Worm (Caenorhabditis elegans) whole organism, mixed stage, embryonic: Measurements from ENCODE around the gene fbxb-106.
A peak's percentile ranks its signal among the peaks of the same experiment; 100 is the strongest.

ENCODE experiments used
- M03D4.4 ChIP-seq: sonication (generic microtip); optimal IDR thresholded peaks from 2 replicates; lab custom pipeline; 2017; ENCODE audit warnings: mild to moderate bottlenecking, missing genetic modification characterization, missing compliant biosample characterization
- bed-3 ChIP-seq: fragments of 200-800 bp; sonication (Bioruptor generic); optimal IDR thresholded peaks from 3 replicates; lab custom pipeline; 2018; ENCODE audit warnings: mild to moderate bottlenecking, missing genetic modification characterization, moderate library complexity, missing compliant biosample characterization
- blmp-1 ChIP-seq: fragments of 150-350 bp; optimal IDR thresholded peaks from 2 replicates; lab custom pipeline; 2014; ENCODE audit warnings: missing biosample characterization, missing genetic modification characterization
- ceh-39 ChIP-seq: fragments of 150-350 bp; optimal IDR thresholded peaks from 2 replicates; lab custom pipeline; 2014; ENCODE audit warnings: missing biosample characterization, missing genetic modification characterization
- ceh-43 ChIP-seq: fragments of 200-800 bp; sonication (Bioruptor generic); optimal IDR thresholded peaks from 2 replicates; lab custom pipeline; 2018; ENCODE audit warnings: mild to moderate bottlenecking, missing genetic modification characterization, moderate library complexity, missing compliant biosample characterization
- ceh-83 ChIP-seq: fragments of 200-800 bp; sonication (Bioruptor generic); optimal IDR thresholded peaks from 2 replicates; lab custom pipeline; 2018; ENCODE audit warnings: mild to moderate bottlenecking, missing genetic modification characterization, missing compliant biosample characterization
- ces-1 ChIP-seq: fragments of 150-350 bp; optimal IDR thresholded peaks from 2 replicates; lab custom pipeline; 2014; ENCODE audit warnings: missing biosample characterization, missing genetic modification reagents, missing genetic modification characterization
- elt-1 ChIP-seq: sonication (generic microtip); optimal IDR thresholded peaks from 2 replicates; lab custom pipeline; 2017; ENCODE audit warnings: missing genetic modification characterization, mild to moderate bottlenecking, missing compliant biosample characterization, antibody characterized with exemption, moderate library complexity, borderline replicate concordance; ENCODE audit not compliant: insufficient read depth
- elt-3 ChIP-seq: fragments of 150-350 bp; optimal IDR thresholded peaks from 2 replicates; lab custom pipeline; 2014; ENCODE audit warnings: missing biosample characterization, missing genetic modification characterization
- flh-1 ChIP-seq: fragments of 200-800 bp; sonication (Bioruptor generic); optimal IDR thresholded peaks from 2 replicates; lab custom pipeline; 2018; ENCODE audit warnings: mild to moderate bottlenecking, missing genetic modification characterization, moderate library complexity, missing compliant biosample characterization
- ham-2 ChIP-seq: fragments of 200-800 bp; sonication (Bioruptor generic); optimal IDR thresholded peaks from 2 replicates; lab custom pipeline; 2018; ENCODE audit warnings: mild to moderate bottlenecking, missing genetic modification characterization, missing compliant biosample characterization
- hlh-1 ChIP-seq: fragments of 150-350 bp; optimal IDR thresholded peaks from 2 replicates; lab custom pipeline; 2014; ENCODE audit warnings: missing biosample characterization, missing genetic modification reagents, missing genetic modification characterization
- lin-13 ChIP-seq: fragments of 150-350 bp; optimal IDR thresholded peaks from 2 replicates; lab custom pipeline; 2014; ENCODE audit warnings: missing biosample characterization, missing genetic modification characterization
- mab-5 ChIP-seq: fragments of 150-350 bp; optimal IDR thresholded peaks from 2 replicates; lab custom pipeline; 2014; ENCODE audit warnings: missing biosample characterization, missing genetic modification characterization
- mep-1 ChIP-seq: fragments of 150-350 bp; optimal IDR thresholded peaks from 2 replicates; lab custom pipeline; 2017; ENCODE audit warnings: missing biosample characterization, missing genetic modification reagents, missing genetic modification characterization, inconsistent platforms
- nhr-12 ChIP-seq: fragments of 150-350 bp; optimal IDR thresholded peaks from 2 replicates; lab custom pipeline; 2014; ENCODE audit warnings: missing biosample characterization, missing genetic modification characterization
- nhr-2 ChIP-seq: fragments of 150-350 bp; optimal IDR thresholded peaks from 2 replicates; lab custom pipeline; 2014; ENCODE audit warnings: missing biosample characterization, missing genetic modification characterization
- nhr-237 ChIP-seq: fragments of 150-350 bp; optimal IDR thresholded peaks from 2 replicates; lab custom pipeline; 2014; ENCODE audit warnings: missing biosample characterization, missing genetic modification characterization
- nhr-28 ChIP-seq: fragments of 150-350 bp; optimal IDR thresholded peaks from 2 replicates; lab custom pipeline; 2014; ENCODE audit warnings: missing biosample characterization, missing genetic modification characterization
- nhr-76 ChIP-seq: sonication (generic microtip); optimal IDR thresholded peaks from 2 replicates; lab custom pipeline; 2017; ENCODE audit warnings: missing biosample characterization, missing genetic modification characterization
- pha-4 ChIP-seq: fragments of 150-350 bp; optimal IDR thresholded peaks from 2 replicates; lab custom pipeline; 2018; ENCODE audit warnings: missing biosample characterization, missing genetic modification reagents, missing genetic modification characterization
- sem-2 ChIP-seq: fragments of 200-800 bp; sonication (Bioruptor generic); optimal IDR thresholded peaks from 2 replicates; lab custom pipeline; 2018; ENCODE audit warnings: mild to moderate bottlenecking, missing genetic modification characterization, missing compliant biosample characterization
- snpc-4 ChIP-seq: fragments of 150-350 bp; optimal IDR thresholded peaks from 2 replicates; lab custom pipeline; 2014; ENCODE audit warnings: missing biosample characterization, missing genetic modification characterization
- sptf-1 ChIP-seq: sonication (generic microtip); optimal IDR thresholded peaks from 2 replicates; lab custom pipeline; 2017; ENCODE audit warnings: mild to moderate bottlenecking, missing genetic modification characterization, moderate library complexity, missing compliant biosample characterization
- tbx-8 ChIP-seq: fragments of 200-800 bp; sonication (Bioruptor generic); optimal IDR thresholded peaks from 2 replicates; lab custom pipeline; 2018; ENCODE audit warnings: mild to moderate bottlenecking, missing genetic modification characterization, moderate library complexity, missing compliant biosample characterization
- unc-39 ChIP-seq: fragments of 150-350 bp; optimal IDR thresholded peaks from 2 replicates; lab custom pipeline; 2014; ENCODE audit warnings: missing biosample characterization, missing genetic modification characterization
- unc-62 ChIP-seq: fragments of 150-350 bp; optimal IDR thresholded peaks from 2 replicates; lab custom pipeline; 2014; ENCODE audit warnings: missing biosample characterization, missing genetic modification reagents, missing genetic modification characterization
- zip-8 ChIP-seq: fragments of 150-350 bp; optimal IDR thresholded peaks from 2 replicates; lab custom pipeline; 2014; ENCODE audit warnings: missing biosample characterization, missing genetic modification characterization
- ztf-11 ChIP-seq: fragments of 150-350 bp; optimal IDR thresholded peaks from 2 replicates; lab custom pipeline; 2014; ENCODE audit warnings: missing biosample characterization, missing genetic modification characterization

fbxb-106 gene

ce11 chrII:2739619-2740018 lies 22.6 kb upstream of the fbxb-106 start, which contains the start of gene T05A8.6:
TSS of gene T05A8.6 (minus strand) at chrII:2739719.
- no peak for TF ChIP-seq nhr-2 (tag; lab: Kevin White, UChicago)
- no peak for TF ChIP-seq flh-1 (GFP tag; lab: Kevin White, UChicago)
- TF ChIP-seq M03D4.4 (tag; lab: Kevin White, UChicago) = no peak
- TF ChIP-seq elt-3 (tag; lab: Kevin White, UChicago) = no peak
- TF ChIP-seq sem-2 (GFP tag; lab: Kevin White, UChicago) = no peak
- no peak for TF ChIP-seq lin-13 (tag; lab: Kevin White, UChicago)
- TF ChIP-seq ceh-83 (GFP tag; lab: Kevin White, UChicago) = no peak
- TF ChIP-seq unc-39 (tag; lab: Kevin White, UChicago) = no peak
- no peak for TF ChIP-seq pha-4 (tag; lab: Kevin White, UChicago)
- no peak for TF ChIP-seq ceh-43 (GFP tag; lab: Kevin White, UChicago)
- no peak for TF ChIP-seq elt-1 (tag; lab: Kevin White, UChicago)
- TF ChIP-seq ceh-39 (tag; lab: Kevin White, UChicago) = no peak
- TF ChIP-seq nhr-237 (tag; lab: Kevin White, UChicago) = no peak
- TF ChIP-seq zip-8 (tag; lab: Kevin White, UChicago) = no peak
- no peak for TF ChIP-seq bed-3
- no peak for TF ChIP-seq nhr-76

ce11 chrII:2741405-2741804 lies 20.8 kb upstream of the fbxb-106 start:
- TF ChIP-seq nhr-12 (tag; lab: Kevin White, UChicago) (no peak), sptf-1 (tag; lab: Kevin White, UChicago) (no peak), nhr-2 (tag; lab: Kevin White, UChicago) (no peak), nhr-76 (no peak), lin-13 (tag; lab: Kevin White, UChicago) (no peak), elt-3 (tag; lab: Kevin White, UChicago) (no peak), ceh-83 (GFP tag; lab: Kevin White, UChicago) (no peak), ces-1 (no peak), ceh-39 (tag; lab: Kevin White, UChicago) (no peak), unc-62 (GFP tag; lab: Kevin White, UChicago) (no peak), nhr-28 (tag; lab: Kevin White, UChicago) (no peak), hlh-1 (tag; lab: Kevin White, UChicago) (no peak)

ce11 chrII:2742251-2742650 lies 20.0 kb upstream of the fbxb-106 start, which contains the start of gene T05A8.7:
TSS of gene T05A8.7 (minus strand) at chrII:2742351.
- TF ChIP-seq unc-39 (tag; lab: Kevin White, UChicago) = no peak
- no peak for TF ChIP-seq ham-2 (GFP tag; lab: Kevin White, UChicago)
- no peak for TF ChIP-seq hlh-1 (tag; lab: Kevin White, UChicago)
- TF ChIP-seq flh-1 (GFP tag; lab: Kevin White, UChicago) = no peak
- no peak for TF ChIP-seq sem-2 (GFP tag; lab: Kevin White, UChicago)
- no peak for TF ChIP-seq snpc-4 (tag; lab: Kevin White, UChicago)
- no peak for TF ChIP-seq ceh-39 (tag; lab: Kevin White, UChicago)
- no peak for TF ChIP-seq ceh-83 (GFP tag; lab: Kevin White, UChicago)
- no peak for TF ChIP-seq ceh-43 (GFP tag; lab: Kevin White, UChicago)
- no peak for TF ChIP-seq nhr-2 (tag; lab: Kevin White, UChicago)
- TF ChIP-seq nhr-12 (tag; lab: Kevin White, UChicago) = no peak
- TF ChIP-seq bed-3 = no peak
- TF ChIP-seq unc-62 (GFP tag; lab: Kevin White, UChicago) = no peak
- TF ChIP-seq lin-13 (tag; lab: Kevin White, UChicago) = no peak

- TF ChIP-seq blmp-1 (tag; lab: Kevin White, UChicago) (no peak), ceh-83 (GFP tag; lab: Kevin White, UChicago) (no peak), nhr-12 (tag; lab: Kevin White, UChicago) (no peak), tbx-8 (GFP tag; lab: Kevin White, UChicago) (no peak), snpc-4 (tag; lab: Kevin White, UChicago) (no peak), hlh-1 (tag; lab: Kevin White, UChicago) (no peak), ces-1 (peak; percentile 80), nhr-237 (tag; lab: Kevin White, UChicago) (no peak), sem-2 (GFP tag; lab: Kevin White, UChicago) (no peak), ztf-11 (tag; lab: Kevin White, UChicago) (no peak), mep-1 (tag; lab: Kevin White, UChicago) (peak; percentile 48), sptf-1 (tag; lab: Kevin White, UChicago) (no peak), unc-39 (tag; lab: Kevin White, UChicago) (no peak), elt-1 (tag; lab: Kevin White, UChicago) (no peak), unc-62 (GFP tag; lab: Kevin White, UChicago) (peak; percentile 73), mab-5 (tag; lab: Kevin White, UChicago) (no peak), ham-2 (GFP tag; lab: Kevin White, UChicago) (no peak), lin-13 (tag; lab: Kevin White, UChicago) (no peak), ceh-39 (tag; lab: Kevin White, UChicago) (no peak), zip-8 (tag; lab: Kevin White, UChicago) (no peak), bed-3 (no peak), nhr-28 (tag; lab: Kevin White, UChicago) (no peak)
Observed at ce11 chrII:2747956-2748621, 14.1 kb upstream of the fbxb-106 start.
